Worm (Caenorhabditis elegans) whole organism, L3 larva: ENCODE data around the gene str-176.

Source experiments
- R02D3.7 ChIP-seq: fragments of 150-350 bp; optimal IDR thresholded peaks from 2 replicates; lab custom pipeline; 2014; ENCODE audit warnings: missing biosample characterization, missing genetic modification characterization
- ceh-28 ChIP-seq: fragments of 150-350 bp; optimal IDR thresholded peaks from 2 replicates; lab custom pipeline; 2014; ENCODE audit warnings: missing biosample characterization, missing genetic modification reagents, missing genetic modification characterization
- jun-1 ChIP-seq: fragments of 150-350 bp; optimal IDR thresholded peaks from 2 replicates; lab custom pipeline; 2014; ENCODE audit warnings: missing biosample characterization, missing genetic modification reagents, missing genetic modification characterization
- pha-4 ChIP-seq: fragments of 150-350 bp; optimal IDR thresholded peaks from 2 replicates; lab custom pipeline; 2014; ENCODE audit warnings: missing biosample characterization, missing genetic modification reagents, missing genetic modification characterization
- ztf-11 ChIP-seq: fragments of 150-350 bp; optimal IDR thresholded peaks from 2 replicates; lab custom pipeline; 2014; ENCODE audit warnings: missing biosample characterization, missing genetic modification characterization
- ztf-4 ChIP-seq: fragments of 150-350 bp; optimal IDR thresholded peaks from 2 replicates; lab custom pipeline; 2014; ENCODE audit warnings: missing biosample characterization, missing genetic modification characterization

str-176 gene

DNA sequence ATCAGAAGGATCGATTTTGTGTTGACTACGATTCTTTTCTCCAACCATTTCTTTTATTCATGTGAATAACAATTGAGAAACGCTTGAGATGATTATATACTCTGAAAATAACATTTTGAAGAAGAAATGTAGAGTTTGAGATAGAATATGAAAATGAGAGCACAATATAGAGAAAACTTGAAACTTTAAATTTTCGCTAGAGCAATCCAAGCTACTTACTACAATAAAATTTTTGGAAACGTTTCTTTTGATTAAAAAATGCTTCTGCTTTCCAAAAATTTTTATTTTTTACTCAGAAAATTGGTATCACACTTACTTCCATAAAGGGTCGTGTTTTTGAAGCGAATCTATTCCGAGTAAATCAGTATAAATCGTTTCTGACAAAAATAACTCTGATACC is 42.7 kb downstream of the str-176 start, which contains the start of gene M116.5:
Gene M116.5 (minus strand): TSS at position 101 of the 400 bp plus-strand sequence.
- no peak for TF ChIP-seq ztf-11
- no peak for TF ChIP-seq jun-1 (tag; lab: Kevin White, UChicago)
- no peak for TF ChIP-seq R02D3.7 (tag; lab: Kevin White, UChicago)
- TF ChIP-seq pha-4 (tag; lab: Kevin White, UChicago): no peak
- TF ChIP-seq ceh-28 (tag; lab: Kevin White, UChicago): no peak
- no peak for TF ChIP-seq ztf-4
